Fruit fly (Drosophila melanogaster): ENCODE measurements around the gene qua.

- TF ChIP-seq pan (optimal IDR thresholded peaks at IDR 0.05) (no peak), foxo (GFP tag; optimal IDR thresholded peaks at IDR 0.05) (no peak), sage (GFP tag; optimal IDR thresholded peaks at IDR 0.05) (no peak), psq (GFP tag; optimal IDR thresholded peaks at IDR 0.05) (no peak), Jra (GFP tag; optimal IDR thresholded peaks at IDR 0.05) (no peak), woc (GFP tag; optimal IDR thresholded peaks at IDR 0.05) (no peak), Dfd (GFP tag; optimal IDR thresholded peaks at IDR 0.05) (no peak), br (GFP tag; optimal IDR thresholded peaks at IDR 0.05) (no peak), dsf (GFP tag; optimal IDR thresholded peaks at IDR 0.05; ENCODE audit: borderline replicate concordance) (no peak), CG9705 (GFP tag; optimal IDR thresholded peaks at IDR 0.05) (no peak), dl (GFP tag; optimal IDR thresholded peaks at IDR 0.05; ENCODE audit: insufficient read depth in 1 of 2, partially characterized antibody in 2 of 2) (no peak), usp (GFP tag; optimal IDR thresholded peaks at IDR 0.05) (no peak)
Observed at dm6 chr2L:17452624-17453023, 44.4 kb downstream of the qua start, which contains the start of gene CG5050.

Data from whole organism, wandering third instar larva.